Worm (Caenorhabditis elegans): ENCODE measurements around the gene Y69A2AR.1.

The Y69A2AR.1 gene

ce11 chrIV:2642673-2643072 is 24.2 kb upstream of the Y69A2AR.1 start, which contains the start of gene ric-8:
Gene ric-8, plus strand, starts transcription at chrIV:2642973.
- TF ChIP-seq ZK546.5 (tag; optimal IDR thresholded peaks at IDR 0.05) (no peak), Y48G9A.11 (GFP tag; IDR thresholded peaks at IDR 0.05) (peak; percentile 40; the same call in 1 of the 2 replicates), jun-1 (tag; optimal IDR thresholded peaks at IDR 0.05) (no peak), nhr-6 (tag; optimal IDR thresholded peaks at IDR 0.05) (no peak)

ce11 chrIV:2650031-2650430 is 16.8 kb upstream of the Y69A2AR.1 start:
- TF ChIP-seq unc-62 (GFP tag; optimal IDR thresholded peaks at IDR 0.05 in 1 of 2) (peak in 1 of 2 experiments; percentile 19), unc-62 (tag; optimal IDR thresholded peaks at IDR 0.05) (no peak), ceh-28 (tag; optimal IDR thresholded peaks at IDR 0.05) (peak; percentile 78), T26A8.4 (GFP tag; IDR thresholded peaks at IDR 0.05) (no peak)

ce11 chrIV:2654965-2655364 is 11.9 kb upstream of the Y69A2AR.1 start:
- TF ChIP-seq F49E8.2 (tag; optimal IDR thresholded peaks at IDR 0.05; ENCODE audit: borderline replicate concordance) (peak; percentile 72), nhr-25 (tag; optimal IDR thresholded peaks at IDR 0.05; ENCODE audit: borderline replicate concordance, insufficient read depth) (no peak), lin-38 (GFP tag; IDR thresholded peaks at IDR 0.05) (peak; percentile 87), unc-130 (GFP tag; optimal IDR thresholded peaks at IDR 0.05) (peak; percentile 52), arid-1 (GFP tag; conservative IDR thresholded peaks at IDR 0.05) (0 out of 2 replicates have a peak, but pooled peaks have one; percentile 25), lin-13 (GFP tag; optimal IDR thresholded peaks at IDR 0.05) (peak; percentile 34), ceh-44 (GFP tag; IDR thresholded peaks at IDR 0.05) (0 out of 2 replicates have a peak, but pooled peaks have one; percentile 3), Y48G9A.11 (GFP tag; IDR thresholded peaks at IDR 0.05) (peak; percentile 89), snpc-1.2 (GFP tag; IDR thresholded peaks at IDR 0.05) (peak; percentile 75; the same call in 1 of the 2 replicates), sdz-12 (GFP tag; optimal IDR thresholded peaks at IDR 0.05) (no peak), mes-2 (tag; optimal IDR thresholded peaks at IDR 0.05; ENCODE audit: poor library complexity, severe bottlenecking) (peak; percentile 10), pha-4 (GFP tag; IDR thresholded peaks at IDR 0.05) (no peak), pha-4 (tag; optimal IDR thresholded peaks at IDR 0.05) (no peak), lim-7 (GFP tag; IDR thresholded peaks at IDR 0.05) (0 out of 2 replicates have a peak, but pooled peaks have one; percentile 20), mdt-29 (GFP tag; IDR thresholded peaks at IDR 0.05) (peak; percentile 67; the same call in 1 of the 2 replicates), lsy-2 (tag; optimal IDR thresholded peaks at IDR 0.05) (no peak), egl-43 (GFP tag; IDR thresholded peaks at IDR 0.05) (peak; percentile 34; the same call in 1 of the 2 replicates)

- TF ChIP-seq lim-7 (GFP tag; IDR thresholded peaks at IDR 0.05) (peak; percentile 66; the same call in 1 of the 2 replicates), lir-3 (tag; optimal IDR thresholded peaks at IDR 0.05) (no peak), nhr-10 (tag; optimal IDR thresholded peaks at IDR 0.05) (no peak), aha-1 (tag) (peak; percentile 37), daf-16 (GFP tag; optimal IDR thresholded peaks at IDR 0.05) (no peak), daf-16 (tag; optimal IDR thresholded peaks at IDR 0.05) (peak; percentile 8), zip-2 (tag; optimal IDR thresholded peaks at IDR 0.05) (no peak), lin-38 (GFP tag; IDR thresholded peaks at IDR 0.05) (peak; percentile 39), ZK546.5 (tag; optimal IDR thresholded peaks at IDR 0.05) (no peak), daf-19 (GFP tag; conservative IDR thresholded peaks at IDR 0.05) (no peak), vab-7 (GFP tag; IDR thresholded peaks at IDR 0.05) (0 out of 2 replicates have a peak, but pooled peaks have one; percentile 40), rbr-2 (tag; optimal IDR thresholded peaks at IDR 0.05) (no peak), fkh-10 (GFP tag; optimal IDR thresholded peaks at IDR 0.05) (peak; percentile 26), tag-97 (GFP tag; IDR thresholded peaks at IDR 0.05) (no peak), mdt-29 (GFP tag; IDR thresholded peaks at IDR 0.05) (0 out of 2 replicates have a peak, but pooled peaks have one; percentile 9), zfp-3 (GFP tag; conservative IDR thresholded peaks at IDR 0.05) (0 out of 2 replicates have a peak, but pooled peaks have one; percentile 37), F37D6.2 (tag; optimal IDR thresholded peaks at IDR 0.05) (no peak), unc-62 (GFP tag; optimal IDR thresholded peaks at IDR 0.05 in 1 of 2) (peak in 1 of 2 experiments; percentile 76), unc-62 (tag; optimal IDR thresholded peaks at IDR 0.05) (no peak), Y48G9A.11 (GFP tag; IDR thresholded peaks at IDR 0.05) (0 out of 2 replicates have a peak, but pooled peaks have one; percentile 15), ceh-82 (tag; optimal IDR thresholded peaks at IDR 0.05) (no peak), nhr-11 (tag; optimal IDR thresholded peaks at IDR 0.05) (no peak)
Observed at ce11 chrIV:2656400-2657139, 10.3 kb upstream of the Y69A2AR.1 start.

Measured in whole organism, L4 larva.